Worm (Caenorhabditis elegans): ENCODE results near the gene C49A9.1.

Gene C49A9.1

DNA sequence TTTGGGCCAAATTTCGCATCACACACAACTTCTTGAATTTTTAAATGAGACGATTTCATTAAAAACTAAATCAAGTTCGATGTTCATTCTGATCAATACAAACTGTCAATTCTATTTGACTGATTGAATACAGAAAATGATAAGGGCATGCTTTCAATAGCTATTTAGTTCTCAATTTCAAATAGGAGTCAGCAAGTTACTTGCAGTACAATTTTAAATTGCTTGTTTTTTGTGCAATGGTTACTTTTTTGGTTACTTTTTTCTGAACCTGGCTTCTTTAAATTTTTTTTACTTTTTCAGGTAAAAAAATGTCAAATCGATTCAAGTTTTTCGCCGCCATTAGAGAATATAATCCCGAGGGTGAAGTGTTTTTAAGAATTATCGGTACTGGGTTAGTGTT, 2.8 kb upstream of the C49A9.1 start, which contains the start of gene C49A9.2:
Gene C49A9.2 (plus strand): TSS at position 301 of the 400 bp plus-strand sequence.
- TF ChIP-seq mbf-1 (tag; optimal IDR thresholded peaks at IDR 0.05) (no peak), elt-1 (tag; optimal IDR thresholded peaks at IDR 0.05) (no peak), nhr-25 (tag; optimal IDR thresholded peaks at IDR 0.05) (no peak), lin-39 (tag; optimal IDR thresholded peaks at IDR 0.05) (no peak), nhr-12 (tag; optimal IDR thresholded peaks at IDR 0.05) (no peak), crh-2 (tag; optimal IDR thresholded peaks at IDR 0.05) (no peak), ztf-4 (tag; optimal IDR thresholded peaks at IDR 0.05) (no peak), ceh-16 (tag; optimal IDR thresholded peaks at IDR 0.05) (no peak), sma-9 (GFP tag; optimal IDR thresholded peaks at IDR 0.05) (no peak), sma-9 (tag; optimal IDR thresholded peaks at IDR 0.05) (no peak), mdl-1 (tag; optimal IDR thresholded peaks at IDR 0.05) (no peak), nhr-23 (tag; optimal IDR thresholded peaks at IDR 0.05) (no peak), ztf-11 (tag; optimal IDR thresholded peaks at IDR 0.05) (no peak)

DNA sequence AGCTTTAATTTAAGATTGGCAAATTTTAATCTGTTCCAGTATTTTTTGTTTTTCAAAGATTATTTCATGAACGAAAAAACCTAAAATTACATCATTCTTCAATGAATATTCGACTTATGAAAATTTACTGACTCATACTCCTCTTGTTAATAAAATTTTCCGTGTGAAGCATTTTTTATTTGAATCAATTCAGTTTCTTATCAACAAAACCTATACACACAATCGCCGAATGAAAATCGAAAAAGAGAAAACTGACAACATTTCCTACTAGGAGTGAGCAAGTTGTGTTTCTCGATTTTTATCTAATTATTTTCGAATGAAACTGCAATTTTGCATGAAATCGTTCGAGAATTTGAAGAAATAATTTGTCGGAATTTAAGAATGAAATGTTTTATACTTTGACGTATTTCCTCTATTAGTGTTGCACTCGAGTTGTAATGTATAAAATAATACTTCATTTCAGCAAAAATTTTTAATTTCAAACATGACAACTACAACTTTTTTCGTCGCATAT, 2.6 kb downstream of the C49A9.1 start, which contains the start of gene F58F9.4:
Gene F58F9.4 (plus strand): TSS at position 464 of the 514 bp plus-strand sequence.
- TF ChIP-seq fos-1 (tag; optimal IDR thresholded peaks at IDR 0.05) = peak; percentile 93
- TF ChIP-seq R02D3.7 (tag; optimal IDR thresholded peaks at IDR 0.05) = no peak

DNA sequence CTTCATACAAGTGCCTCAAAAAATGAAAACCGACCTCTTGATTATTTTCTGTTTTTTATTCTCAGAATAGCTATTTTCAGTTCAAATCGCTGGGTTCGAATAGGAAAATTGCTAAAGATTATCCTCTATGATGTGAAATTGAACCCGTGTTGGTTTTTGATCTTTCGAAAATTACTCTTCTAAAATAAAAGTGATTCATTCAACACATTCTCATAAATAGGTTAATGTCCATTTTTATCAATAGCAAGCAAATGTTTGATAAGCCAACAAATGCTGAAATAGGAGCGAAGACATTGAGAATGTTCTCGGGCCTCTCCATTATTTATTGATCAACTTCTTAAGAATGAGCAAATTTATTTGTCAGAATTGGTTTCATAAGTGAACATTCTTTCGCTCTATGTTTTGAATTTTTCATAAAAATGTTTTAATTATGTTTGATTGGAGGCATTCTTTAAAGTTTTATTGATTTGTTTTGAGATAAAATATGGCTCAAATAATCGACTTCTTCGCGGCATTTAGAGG, 4.8 kb downstream of the C49A9.1 start, which contains the start of gene F58F9.3:
Gene F58F9.3 (plus strand): TSS at position 472 of the 522 bp plus-strand sequence.
- TF ChIP-seq ceh-16 (tag; optimal IDR thresholded peaks at IDR 0.05) = no peak
- TF ChIP-seq elt-3 (tag; optimal IDR thresholded peaks at IDR 0.05) = no peak
- peak; percentile 3 for TF ChIP-seq crh-2 (tag; optimal IDR thresholded peaks at IDR 0.05)
- no peak for TF ChIP-seq mab-5 (tag; optimal IDR thresholded peaks at IDR 0.05)
- TF ChIP-seq fos-1 (tag; optimal IDR thresholded peaks at IDR 0.05) = peak; percentile 89
- TF ChIP-seq lin-11 (tag; optimal IDR thresholded peaks at IDR 0.05) = no peak
- no peak for TF ChIP-seq ztf-4 (tag; optimal IDR thresholded peaks at IDR 0.05)

DNA sequence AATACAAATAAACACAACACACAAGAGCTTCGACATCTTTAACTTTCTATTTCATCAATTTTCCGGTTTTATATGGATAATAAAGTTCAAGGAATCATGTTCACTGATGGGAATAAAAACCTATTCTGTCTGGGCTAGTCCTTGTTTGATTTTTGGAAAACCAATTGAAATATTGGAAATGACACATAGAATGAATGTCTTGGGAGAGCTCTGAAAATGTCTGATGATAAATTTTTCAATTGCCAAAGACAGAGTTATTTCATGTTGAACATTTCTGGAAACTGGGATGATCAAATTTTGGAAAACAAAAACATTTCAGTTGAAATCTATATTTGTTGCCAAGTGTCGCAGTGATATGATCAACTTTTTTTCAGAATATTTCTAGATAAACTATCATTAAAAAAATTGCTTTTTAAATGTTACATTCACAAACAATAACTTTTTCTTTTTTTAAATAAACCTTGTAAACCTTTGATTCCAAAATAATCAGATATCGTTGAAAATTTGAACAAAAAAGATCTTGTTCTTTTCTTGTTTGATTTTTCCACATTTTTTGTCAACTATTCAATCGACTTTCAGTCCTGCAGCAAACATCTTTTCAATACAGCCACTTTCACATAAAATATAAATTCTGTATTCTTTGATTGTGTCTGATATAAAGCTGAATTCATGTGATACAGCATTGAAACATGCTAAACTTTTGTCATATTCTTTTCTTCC, 9.7 kb downstream of the C49A9.1 start, which contains the start of the genes F58F9.6 and F58F9.8:
Gene F58F9.6 (minus strand): TSS at position 101 of the 720 bp plus-strand sequence.
Gene F58F9.8 (plus strand): TSS at position 670 of the 720 bp plus-strand sequence.
- TF ChIP-seq elt-1 (tag; optimal IDR thresholded peaks at IDR 0.05) (no peak), nhr-6 (tag; optimal IDR thresholded peaks at IDR 0.05) (no peak), C34F6.9 (tag; optimal IDR thresholded peaks at IDR 0.05) (no peak), aly-2 (tag; optimal IDR thresholded peaks at IDR 0.05) (no peak), nhr-77 (tag; optimal IDR thresholded peaks at IDR 0.05) (no peak), fos-1 (tag; optimal IDR thresholded peaks at IDR 0.05) (no peak), nhr-237 (tag; optimal IDR thresholded peaks at IDR 0.05) (no peak), elt-3 (tag; optimal IDR thresholded peaks at IDR 0.05) (no peak), unc-62 (GFP tag; optimal IDR thresholded peaks at IDR 0.05) (no peak), mab-5 (tag; optimal IDR thresholded peaks at IDR 0.05) (no peak), dmd-4 (tag; optimal IDR thresholded peaks at IDR 0.05) (no peak), nhr-25 (tag; optimal IDR thresholded peaks at IDR 0.05) (no peak), ztf-1 (GFP tag; conservative IDR thresholded peaks at IDR 0.05) (no peak), blmp-1 (tag; optimal IDR thresholded peaks at IDR 0.05; ENCODE audit: insufficient read depth) (no peak), ceh-82 (tag; optimal IDR thresholded peaks at IDR 0.05) (no peak), ZK546.5 (tag; optimal IDR thresholded peaks at IDR 0.05) (no peak), unc-55 (GFP tag; optimal IDR thresholded peaks at IDR 0.05) (no peak), nhr-23 (tag; optimal IDR thresholded peaks at IDR 0.05) (no peak), sma-3 (GFP tag; optimal IDR thresholded peaks at IDR 0.05) (no peak)

DNA sequence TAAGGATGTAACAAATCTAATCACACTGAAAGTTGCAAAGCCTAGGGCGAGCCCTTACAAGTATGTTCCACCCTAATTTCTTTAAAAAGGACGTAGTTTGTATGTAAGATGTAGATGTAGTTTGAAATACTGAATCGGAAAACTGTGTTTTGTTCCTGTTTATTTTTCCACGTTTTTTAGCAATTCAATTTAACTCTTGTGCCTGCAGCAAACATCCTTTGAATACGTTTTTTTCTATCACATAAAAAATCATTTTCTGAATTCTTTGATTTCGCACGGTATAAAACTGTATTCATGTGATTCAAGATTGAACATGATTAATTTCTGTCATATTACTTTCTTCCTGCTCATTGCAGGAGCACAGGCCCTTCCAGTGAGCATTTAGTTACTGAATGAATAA, 12.0 kb downstream of the C49A9.1 start, which contains the start of gene F58F9.9:
Gene F58F9.9 (plus strand): TSS at position 301 of the 400 bp plus-strand sequence.
- TF ChIP-seq blmp-1 (tag; optimal IDR thresholded peaks at IDR 0.05; ENCODE audit: insufficient read depth) (no peak), sma-3 (GFP tag; optimal IDR thresholded peaks at IDR 0.05) (no peak), C34F6.9 (tag; optimal IDR thresholded peaks at IDR 0.05) (no peak), F13H6.1 (tag; optimal IDR thresholded peaks at IDR 0.05) (no peak), sem-4 (tag; optimal IDR thresholded peaks at IDR 0.05) (no peak), lsy-2 (tag; optimal IDR thresholded peaks at IDR 0.05) (no peak), nhr-23 (tag; optimal IDR thresholded peaks at IDR 0.05) (no peak), Y55F3AM.14 (GFP tag; optimal IDR thresholded peaks at IDR 0.05) (no peak), unc-39 (tag; optimal IDR thresholded peaks at IDR 0.05) (no peak), elt-3 (tag; optimal IDR thresholded peaks at IDR 0.05) (no peak), mbf-1 (tag; optimal IDR thresholded peaks at IDR 0.05) (no peak), mab-5 (tag; optimal IDR thresholded peaks at IDR 0.05) (no peak), nhr-21 (tag; optimal IDR thresholded peaks at IDR 0.05) (no peak), ZK546.5 (tag; optimal IDR thresholded peaks at IDR 0.05) (no peak), mdl-1 (tag; optimal IDR thresholded peaks at IDR 0.05) (no peak), ztf-1 (GFP tag; conservative IDR thresholded peaks at IDR 0.05) (no peak), snpc-4 (tag; optimal IDR thresholded peaks at IDR 0.05) (no peak), nhr-12 (tag; optimal IDR thresholded peaks at IDR 0.05) (no peak), fos-1 (tag; optimal IDR thresholded peaks at IDR 0.05) (no peak), ama-1 (optimal IDR thresholded peaks at IDR 0.05) (no peak)
